Fruit fly (Drosophila melanogaster): ENCODE results near the gene Sfp24Bc.

Gene Sfp24Bc

DNA sequence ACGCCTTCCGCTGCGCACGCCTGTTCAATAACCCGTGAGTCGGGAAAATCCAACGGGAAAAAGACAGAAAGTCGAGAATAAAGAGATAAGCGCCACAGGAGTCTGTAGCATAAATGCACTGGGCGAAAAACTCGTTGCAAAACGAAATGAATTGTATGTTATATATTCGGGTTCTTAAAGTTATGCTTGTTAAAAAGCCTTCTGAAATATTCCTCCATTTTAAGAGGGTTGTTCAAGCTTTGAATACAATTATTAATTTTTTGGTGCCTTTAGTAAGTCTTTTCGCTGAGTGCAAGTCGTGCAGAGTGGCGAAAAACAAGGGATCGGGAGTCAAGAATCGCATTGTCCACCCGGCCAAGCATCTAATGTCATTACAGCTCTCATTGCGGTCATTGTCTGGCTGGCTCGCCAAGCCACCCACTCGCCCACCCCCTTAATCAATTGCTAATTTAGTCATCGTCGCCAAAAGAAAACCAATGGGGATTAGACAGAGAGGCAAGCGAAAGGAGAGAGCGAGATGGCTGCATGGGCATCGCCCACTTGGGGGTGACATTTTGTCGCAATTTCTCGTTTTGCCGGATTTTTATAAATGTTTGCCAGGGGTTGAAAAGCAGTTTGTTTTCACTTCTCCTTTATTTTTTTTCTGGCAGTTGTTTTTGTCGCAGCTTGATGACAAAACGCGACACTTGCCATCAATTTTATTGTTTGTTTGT lies 14.9 kb upstream of the Sfp24Bc start (continued):
- TF ChIP-seq Adf1 (GFP tag; IDR thresholded peaks at IDR 0.05) (no peak), CG9215 (GFP tag; IDR thresholded peaks at IDR 0.05) (no peak), CG30403 (GFP tag; optimal IDR thresholded peaks at IDR 0.05) (peak; percentile 21), CG4854 (GFP tag; optimal IDR thresholded peaks at IDR 0.05) (no peak), wor (GFP tag; IDR thresholded peaks at IDR 0.05) (no peak), Stat92E (GFP tag; optimal IDR thresholded peaks at IDR 0.05) (no peak), zen (tag; optimal IDR thresholded peaks at IDR 0.05) (peak; percentile 40), unpg (GFP tag; optimal IDR thresholded peaks at IDR 0.05) (peak; percentile 21), CG4730 (GFP tag; IDR thresholded peaks at IDR 0.05) (no peak)

dm6 chr2L:3682489-3682888 lies 12.1 kb upstream of the Sfp24Bc start:
- TF ChIP-seq Nf-YC (tag; optimal IDR thresholded peaks at IDR 0.05) (peak; percentile 93), az2 (GFP tag; optimal IDR thresholded peaks at IDR 0.05) (no peak), CG10431 (GFP tag; optimal IDR thresholded peaks at IDR 0.05) (no peak), Deaf1 (tag; optimal IDR thresholded peaks at IDR 0.05) (peak; percentile 34), CG1832 (GFP tag; optimal IDR thresholded peaks at IDR 0.05) (peak; percentile 45), CG6683 (GFP tag; optimal IDR thresholded peaks at IDR 0.05) (no peak), unpg (GFP tag; optimal IDR thresholded peaks at IDR 0.05) (no peak), sisA (GFP tag; IDR thresholded peaks at IDR 0.05) (no peak), CG9797 (GFP tag; optimal IDR thresholded peaks at IDR 0.05) (no peak), mam (GFP tag; optimal IDR thresholded peaks at IDR 0.05) (no peak), CG17912 (GFP tag; optimal IDR thresholded peaks at IDR 0.05) (no peak), CG10654 (GFP tag; optimal IDR thresholded peaks at IDR 0.05) (no peak), Ravus (GFP tag; IDR thresholded peaks at IDR 0.05) (no peak), eve (GFP tag; optimal IDR thresholded peaks at IDR 0.05) (no peak), Opbp (GFP tag; IDR thresholded peaks at IDR 0.05; ENCODE audit: partially characterized antibody) (no peak), Nf-YB (GFP tag; optimal IDR thresholded peaks at IDR 0.05) (peak; percentile 87), CG4617 (GFP tag; optimal IDR thresholded peaks at IDR 0.05; ENCODE audit: borderline replicate concordance) (no peak), CG15269 (tag; optimal IDR thresholded peaks at IDR 0.05) (no peak), HLH3B (GFP tag; IDR thresholded peaks at IDR 0.05) (no peak), Trl (optimal IDR thresholded peaks at IDR 0.05) (peak in 1 of 2 experiments; percentile 5), Trl (GFP tag; optimal IDR thresholded peaks at IDR 0.05) (no peak), Oaz (GFP tag; IDR thresholded peaks at IDR 0.05) (no peak), CG11093 (GFP tag; IDR thresholded peaks at IDR 0.05) (no peak), gfzf (GFP tag; optimal IDR thresholded peaks at IDR 0.05) (no peak), ewg (GFP tag; optimal IDR thresholded peaks at IDR 0.05) (peak; percentile 31), CG10321 (GFP tag; IDR thresholded peaks at IDR 0.05) (peak; percentile 81), NFAT (GFP tag; IDR thresholded peaks at IDR 0.05) (no peak), seq (GFP tag; IDR thresholded peaks at IDR 0.05) (peak; percentile 74; the same call in 1 of the 2 replicates), CG16779 (GFP tag; IDR thresholded peaks at IDR 0.05) (no peak), trem (tag; optimal IDR thresholded peaks at IDR 0.05) (no peak), lola (GFP tag; optimal IDR thresholded peaks at IDR 0.05) (no peak), CG15601 (tag; optimal IDR thresholded peaks at IDR 0.05) (no peak), D19B (GFP tag; optimal IDR thresholded peaks at IDR 0.05) (no peak), gsb (GFP tag; IDR thresholded peaks at IDR 0.05) (no peak), tx (GFP tag; optimal IDR thresholded peaks at IDR 0.05) (no peak), CG18476 (GFP tag; optimal IDR thresholded peaks at IDR 0.05) (no peak), vvl (GFP tag; IDR thresholded peaks at IDR 0.05) (peak; percentile 29; the same call in 1 of the 2 replicates), Adf1 (GFP tag; IDR thresholded peaks at IDR 0.05) (no peak), CG17568 (GFP tag; optimal IDR thresholded peaks at IDR 0.05) (no peak)
